Fruit fly (Drosophila melanogaster) whole organism, pupa: ENCODE results near the gene repo.

Experiments
- CG10348 ChIP-seq: fragments of 200-800 bp; sonication (Bioruptor generic); IDR thresholded peaks from 2 replicates; pipeline ENCODE4 v1.3.6; 2022; ENCODE audit warnings: missing biosample characterization, missing genetic modification characterization
- CG12605 ChIP-seq: fragments of 200-800 bp; sonication (Bioruptor generic); IDR thresholded peaks from 2 replicates; pipeline ENCODE4 v1.3.6; 2022; ENCODE audit warnings: missing biosample characterization, missing genetic modification characterization
- CG13204 ChIP-seq: fragments of 200-800 bp; sonication (Bioruptor generic); optimal IDR thresholded peaks from 2 replicates; lab custom pipeline; 2018; ENCODE audit warnings: missing biosample characterization, mild to moderate bottlenecking, missing genetic modification characterization, moderate library complexity
- CG14655 ChIP-seq: fragments of 200-800 bp; sonication (Bioruptor generic); optimal IDR thresholded peaks from 3 replicates; lab custom pipeline; 2017; ENCODE audit warnings: mild to moderate bottlenecking, missing biosample characterization, missing genetic modification reagents, missing genetic modification characterization
- CG15710 ChIP-seq: fragments of 200-800 bp; sonication (Bioruptor generic); optimal IDR thresholded peaks from 2 replicates; lab custom pipeline; 2018; ENCODE audit warnings: missing biosample characterization, mild to moderate bottlenecking, missing genetic modification characterization, moderate library complexity
- CG17806 ChIP-seq: fragments of 200-800 bp; sonication (Bioruptor generic); optimal IDR thresholded peaks from 2 replicates; lab custom pipeline; 2018; ENCODE audit warnings: missing biosample characterization, mild to moderate bottlenecking, missing genetic modification characterization, moderate library complexity
- CG32121 ChIP-seq: fragments of 200-800 bp; sonication (Bioruptor generic); IDR thresholded peaks from 2 replicates; pipeline ENCODE4 v1.3.6; 2022; ENCODE audit warnings: missing biosample characterization, missing genetic modification characterization
- CG34367 ChIP-seq: fragments of 200-800 bp; sonication (Bioruptor generic); optimal IDR thresholded peaks from 2 replicates; lab custom pipeline; 2018; ENCODE audit warnings: missing biosample characterization, mild to moderate bottlenecking, missing genetic modification characterization
- CG4496 ChIP-seq: fragments of 200-800 bp; sonication (Bioruptor generic); IDR thresholded peaks from 3 replicates; pipeline ENCODE4 v1.3.6; 2022; ENCODE audit warnings: missing biosample characterization, missing genetic modification characterization
- CG8159 ChIP-seq: fragments of 200-800 bp; sonication (Bioruptor generic); optimal IDR thresholded peaks from 3 replicates; lab custom pipeline; 2018; ENCODE audit warnings: missing biosample characterization, mild to moderate bottlenecking, missing genetic modification characterization, moderate library complexity
- CG8301 ChIP-seq: fragments of 200-800 bp; sonication (Bioruptor generic); optimal IDR thresholded peaks from 2 replicates; lab custom pipeline; 2018; ENCODE audit warnings: missing biosample characterization, mild to moderate bottlenecking, missing genetic modification characterization
- CG9948 ChIP-seq: fragments of 200-800 bp; sonication (Bioruptor generic); optimal IDR thresholded peaks from 2 replicates; lab custom pipeline; 2018; ENCODE audit warnings: missing biosample characterization, mild to moderate bottlenecking, missing genetic modification characterization, moderate library complexity
- D1 ChIP-seq: fragments of 200-800 bp; sonication (Bioruptor generic); optimal IDR thresholded peaks from 2 replicates; lab custom pipeline; 2018; ENCODE audit warnings: missing biosample characterization, mild to moderate bottlenecking, missing genetic modification characterization, moderate library complexity
- EcR ChIP-seq: fragments of 200-800 bp; sonication (Bioruptor generic); optimal IDR thresholded peaks from 3 replicates; lab custom pipeline; 2019; ENCODE audit warnings: missing biosample characterization, missing genetic modification characterization, mild to moderate bottlenecking, moderate library complexity, missing genetic modification reagents
- Ets98B ChIP-seq: fragments of 200-800 bp; sonication (Bioruptor generic); IDR thresholded peaks from 2 replicates; pipeline ENCODE4 v1.3.6; 2022; ENCODE audit warnings: missing biosample characterization, missing genetic modification characterization
- Pif1A ChIP-seq: fragments of 200-800 bp; sonication (Bioruptor generic); optimal IDR thresholded peaks from 3 replicates; lab custom pipeline; 2016; ENCODE audit warnings: missing biosample characterization, missing genetic modification characterization
- Pif1B ChIP-seq: fragments of 200-800 bp; sonication (Bioruptor generic); optimal IDR thresholded peaks from 3 replicates; lab custom pipeline; 2016; ENCODE audit warnings: missing biosample characterization, missing genetic modification characterization
- Snoo ChIP-seq: fragments of 200-800 bp; sonication (Bioruptor generic); optimal IDR thresholded peaks from 3 replicates; lab custom pipeline; 2017; ENCODE audit warnings: missing biosample characterization, mild to moderate bottlenecking, missing genetic modification characterization, inconsistent platforms
- fd96Ca ChIP-seq: fragments of 200-800 bp; sonication (Bioruptor generic); IDR thresholded peaks from 3 replicates; pipeline ENCODE4 v1.3.6; 2022; ENCODE audit warnings: missing biosample characterization, missing genetic modification characterization
- gl ChIP-seq: fragments of 200-800 bp; sonication (Bioruptor generic); optimal IDR thresholded peaks from 2 replicates; lab custom pipeline; 2018; ENCODE audit warnings: missing biosample characterization, mild to moderate bottlenecking, missing genetic modification characterization
- rn ChIP-seq: fragments of 200-800 bp; sonication (Bioruptor generic); IDR thresholded peaks from 2 replicates; pipeline ENCODE4 v1.3.6; 2022; ENCODE audit warnings: missing biosample characterization, missing genetic modification characterization

The repo gene

DNA sequence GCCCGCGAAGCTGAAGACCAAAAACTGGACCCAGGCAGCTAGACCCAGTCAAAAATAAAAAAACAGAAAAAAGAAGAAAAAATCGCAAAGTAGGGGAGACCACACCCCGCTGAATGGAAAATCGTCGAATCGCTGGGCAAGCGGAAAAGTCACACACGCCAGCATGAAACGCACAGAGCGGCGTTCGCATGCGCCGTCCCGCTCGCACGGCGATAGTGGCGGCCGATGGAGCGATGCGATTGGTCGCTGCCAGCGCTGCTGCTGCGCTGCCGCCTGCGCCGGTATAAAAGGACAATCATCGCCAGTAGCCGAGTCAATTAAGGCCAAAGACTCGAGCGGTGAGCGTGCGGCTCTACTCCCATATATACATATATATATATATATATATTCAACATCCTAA lies at the start of gene repo:
Gene repo (plus strand): TSS at position 314 of the 400 bp plus-strand sequence.
- TF ChIP-seq Snoo (tag; lab: Kevin White, UChicago) (no peak), CG4496 (GFP tag; lab: Robert Waterston, UW) (peak; percentile 61; the same call in 2 of the 3 replicates), CG13204 (GFP tag; lab: Kevin White, UChicago) (peak; percentile 3), CG8159 (tag; lab: Kevin White, UChicago) (no peak), CG15710 (no peak)

dm6 chr3R:18188702-18189125 lies 47.3 kb upstream of the repo start, which contains the start of the genes CG12321 and MED17:
TSS of gene CG12321 (minus strand) at chr3R:18188707.
TSS of gene MED17 (plus strand) at chr3R:18189072.
- TF ChIP-seq CG32121 (GFP tag; lab: Robert Waterston, UW) (peak; percentile 71), EcR (GFP tag; lab: Kevin White, UChicago) (no peak), CG13204 (GFP tag; lab: Kevin White, UChicago) (no peak), CG8301 (tag; lab: Kevin White, UChicago) (peak; percentile 79), CG12605 (GFP tag; lab: Robert Waterston, UW) (peak; percentile 61), CG17806 (tag; lab: Kevin White, UChicago) (peak; percentile 84), CG10348 (GFP tag; lab: Robert Waterston, UW) (peak; percentile 69; the same call in 1 of the 2 replicates), gl (tag; lab: Kevin White, UChicago) (peak; percentile 14), Ets98B (GFP tag; lab: Robert Waterston, UW) (peak; percentile 82), D1 (tag; lab: Kevin White, UChicago) (no peak), fd96Ca (GFP tag; lab: Robert Waterston, UW) (peak; percentile 77; the same call in 2 of the 3 replicates), CG15710 (peak; percentile 85), CG14655 (GFP tag; lab: Kevin White, UChicago) (no peak), CG34367 (tag; lab: Kevin White, UChicago) (peak; percentile 62), CG9948 (tag; lab: Kevin White, UChicago) (peak; percentile 84), Snoo (tag; lab: Kevin White, UChicago) (peak; percentile 85), CG8159 (tag; lab: Kevin White, UChicago) (peak; percentile 84), rn (GFP tag; lab: Robert Waterston, UW) (peak; percentile 63), Pif1A (GFP tag; lab: Kevin White, UChicago) (no peak), Pif1B (GFP tag; lab: Kevin White, UChicago) (peak; percentile 32), CG4496 (GFP tag; lab: Robert Waterston, UW) (peak; percentile 82)

DNA sequence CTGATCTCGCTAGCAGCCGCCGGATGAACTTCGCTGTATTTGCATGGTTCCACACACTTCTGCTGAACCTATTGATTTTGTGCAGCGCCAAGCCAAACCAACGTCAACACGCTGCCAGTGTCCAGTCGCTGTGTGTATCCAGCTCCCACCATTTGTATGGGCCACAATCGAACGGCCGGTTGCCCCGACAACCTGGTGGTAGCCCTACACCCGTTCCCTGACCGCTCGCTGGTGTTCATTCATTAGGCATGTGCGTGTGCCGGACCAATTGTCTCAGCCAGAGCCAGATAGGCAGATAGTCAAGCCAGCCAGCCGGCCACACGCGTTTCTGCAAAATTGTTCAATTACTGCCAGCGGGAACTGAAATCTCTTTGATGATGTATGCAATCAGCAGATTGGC lies 44.1 kb upstream of the repo start, which contains the start of gene CG14313:
Gene CG14313 (minus strand): TSS at position 101 of the 400 bp plus-strand sequence.
- TF ChIP-seq CG12605 (GFP tag; lab: Robert Waterston, UW) = no peak
- no peak for TF ChIP-seq gl (tag; lab: Kevin White, UChicago)
- TF ChIP-seq CG32121 (GFP tag; lab: Robert Waterston, UW) = no peak

DNA sequence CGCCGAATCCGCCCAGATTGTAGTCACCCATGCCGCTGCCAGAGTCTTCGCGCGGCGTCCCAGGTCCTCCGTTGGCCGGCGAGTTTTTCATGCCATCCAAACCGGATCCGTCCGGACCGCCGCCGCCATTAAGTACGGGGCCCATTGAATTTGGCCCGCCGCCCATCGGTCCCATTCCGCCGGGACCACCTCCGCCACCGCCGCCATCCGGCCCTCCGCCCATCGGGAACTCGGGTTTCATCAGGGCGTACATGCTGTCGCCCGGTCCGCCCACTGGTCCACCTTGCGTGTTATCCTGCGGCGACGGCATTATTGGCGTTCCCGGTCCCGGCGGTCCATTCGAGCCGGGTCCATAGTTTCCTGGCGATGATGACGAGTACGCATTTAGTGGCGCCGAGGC lies 40.7 kb upstream of the repo start:
- TF ChIP-seq Ets98B (GFP tag; lab: Robert Waterston, UW) (no peak), CG34367 (tag; lab: Kevin White, UChicago) (no peak), CG14655 (GFP tag; lab: Kevin White, UChicago) (no peak), CG4496 (GFP tag; lab: Robert Waterston, UW) (no peak), CG13204 (GFP tag; lab: Kevin White, UChicago) (no peak), CG8301 (tag; lab: Kevin White, UChicago) (no peak), D1 (tag; lab: Kevin White, UChicago) (no peak), Snoo (tag; lab: Kevin White, UChicago) (no peak), CG8159 (tag; lab: Kevin White, UChicago) (no peak), CG17806 (tag; lab: Kevin White, UChicago) (no peak), CG12605 (GFP tag; lab: Robert Waterston, UW) (no peak), CG10348 (GFP tag; lab: Robert Waterston, UW) (no peak), CG15710 (no peak), Pif1A (GFP tag; lab: Kevin White, UChicago) (no peak), CG9948 (tag; lab: Kevin White, UChicago) (no peak), EcR (GFP tag; lab: Kevin White, UChicago) (no peak)
- TF ChIP-seq, all 21 proteins: peak for 0

dm6 chr3R:18196622-18196990 lies 39.4 kb upstream of the repo start:
- no peak for TF ChIP-seq CG4496 (GFP tag; lab: Robert Waterston, UW)
- TF ChIP-seq CG12605 (GFP tag; lab: Robert Waterston, UW) = no peak
- no peak for TF ChIP-seq CG8301 (tag; lab: Kevin White, UChicago)
- TF ChIP-seq Snoo (tag; lab: Kevin White, UChicago) = no peak
- no peak for TF ChIP-seq CG34367 (tag; lab: Kevin White, UChicago)
- TF ChIP-seq Pif1B (GFP tag; lab: Kevin White, UChicago) = no peak
- no peak for TF ChIP-seq EcR (GFP tag; lab: Kevin White, UChicago)
- no peak for TF ChIP-seq CG13204 (GFP tag; lab: Kevin White, UChicago)
- no peak for TF ChIP-seq CG10348 (GFP tag; lab: Robert Waterston, UW)
- no peak for TF ChIP-seq fd96Ca (GFP tag; lab: Robert Waterston, UW)
- no peak for TF ChIP-seq CG17806 (tag; lab: Kevin White, UChicago)
- no peak for TF ChIP-seq CG14655 (GFP tag; lab: Kevin White, UChicago)
- no peak for TF ChIP-seq Pif1A (GFP tag; lab: Kevin White, UChicago)
- no peak for TF ChIP-seq CG15710
- TF ChIP-seq Ets98B (GFP tag; lab: Robert Waterston, UW) = no peak
- TF ChIP-seq gl (tag; lab: Kevin White, UChicago) = no peak
- no peak for TF ChIP-seq CG32121 (GFP tag; lab: Robert Waterston, UW)
- TF ChIP-seq CG9948 (tag; lab: Kevin White, UChicago) = no peak
- TF ChIP-seq CG8159 (tag; lab: Kevin White, UChicago) = no peak
- no peak for TF ChIP-seq rn (GFP tag; lab: Robert Waterston, UW)
